Fruit fly (Drosophila melanogaster): Measurements from ENCODE around the gene CG6985.

- no peak for TF ChIP-seq brk (GFP tag; optimal IDR thresholded peaks at IDR 0.05)
- no peak for TF ChIP-seq Myc (optimal IDR thresholded peaks at IDR 0.05)
- peak; percentile 22 for TF ChIP-seq h (GFP tag; optimal IDR thresholded peaks at IDR 0.05)
- TF ChIP-seq OdsH (GFP tag; optimal IDR thresholded peaks at IDR 0.05): no peak
- TF ChIP-seq sv (GFP tag; optimal IDR thresholded peaks at IDR 0.05): peak; percentile 22
- TF ChIP-seq foxo (GFP tag; optimal IDR thresholded peaks at IDR 0.05): peak in 1 of 2 experiments; percentile 33
- no peak for TF ChIP-seq dmrt93B (GFP tag; optimal IDR thresholded peaks at IDR 0.05)
- no peak for TF ChIP-seq CrebA (GFP tag; optimal IDR thresholded peaks at IDR 0.05; ENCODE audit: borderline replicate concordance)
- TF ChIP-seq Sp1 (GFP tag; optimal IDR thresholded peaks at IDR 0.05): no peak
- TF ChIP-seq Abd-B (GFP tag; optimal IDR thresholded peaks at IDR 0.05): no peak
- TF ChIP-seq psq (GFP tag; optimal IDR thresholded peaks at IDR 0.05): no peak
- peak; percentile 19 for TF ChIP-seq rgr (GFP tag; optimal IDR thresholded peaks at IDR 0.05)
Observed at dm6 chr3R:22753895-22754774, 13.2 kb downstream of the CG6985 start.
